Fruit fly (Drosophila melanogaster): Measurements from ENCODE around the gene CG34287.

The CG34287 gene

dm6 chr3R:5862032-5862641 is 9.0 kb downstream of the CG34287 start, which contains the start of gene CG2017:
Gene CG2017, minus strand, starts transcription at chr3R:5862405.
- TF ChIP-seq CG15710 (tag; optimal IDR thresholded peaks at IDR 0.05) = peak; percentile 10
- peak; percentile 10; the same call in 1 of the 2 replicates for TF ChIP-seq CG32121 (GFP tag; IDR thresholded peaks at IDR 0.05)
- TF ChIP-seq fd96Ca (GFP tag; IDR thresholded peaks at IDR 0.05) = no peak; the same call in 2 of the 3 replicates
- TF ChIP-seq CG14655 (GFP tag; optimal IDR thresholded peaks at IDR 0.05) = no peak
- TF ChIP-seq CG34367 (tag; optimal IDR thresholded peaks at IDR 0.05) = no peak
- TF ChIP-seq CG8301 (tag; optimal IDR thresholded peaks at IDR 0.05) = no peak
- no peak for TF ChIP-seq CG9948 (tag; optimal IDR thresholded peaks at IDR 0.05)
- TF ChIP-seq Snoo (tag; optimal IDR thresholded peaks at IDR 0.05) = no peak
- TF ChIP-seq Ets98B (GFP tag; IDR thresholded peaks at IDR 0.05) = no peak
- TF ChIP-seq CG17806 (tag; optimal IDR thresholded peaks at IDR 0.05) = no peak
- no peak for TF ChIP-seq rn (GFP tag; IDR thresholded peaks at IDR 0.05)
- TF ChIP-seq Pif1B (GFP tag; optimal IDR thresholded peaks at IDR 0.05) = no peak
- TF ChIP-seq CG10348 (GFP tag; IDR thresholded peaks at IDR 0.05) = no peak
- peak; percentile 60; the same call in 2 of the 3 replicates for TF ChIP-seq CG4496 (GFP tag; IDR thresholded peaks at IDR 0.05)
- no peak for TF ChIP-seq CG12605 (GFP tag; IDR thresholded peaks at IDR 0.05)
- peak; percentile 89 for TF ChIP-seq EcR (GFP tag; optimal IDR thresholded peaks at IDR 0.05)
- peak; percentile 31 for TF ChIP-seq D1 (tag; optimal IDR thresholded peaks at IDR 0.05)
- no peak for TF ChIP-seq gl (tag; optimal IDR thresholded peaks at IDR 0.05)
- TF ChIP-seq CG13204 (GFP tag; optimal IDR thresholded peaks at IDR 0.05) = no peak
- TF ChIP-seq Pif1A (GFP tag; optimal IDR thresholded peaks at IDR 0.05) = no peak
- no peak for TF ChIP-seq CG8159 (tag; optimal IDR thresholded peaks at IDR 0.05)

dm6 chr3R:5871393-5871792 is 18.3 kb downstream of the CG34287 start:
- TF ChIP-seq CG8159 (tag; optimal IDR thresholded peaks at IDR 0.05) = peak; percentile 33
- TF ChIP-seq CG4496 (GFP tag; IDR thresholded peaks at IDR 0.05) = no peak
- TF ChIP-seq rn (GFP tag; IDR thresholded peaks at IDR 0.05) = no peak
- TF ChIP-seq CG14655 (GFP tag; optimal IDR thresholded peaks at IDR 0.05) = peak; percentile 27

- no peak for TF ChIP-seq CG13204 (GFP tag; optimal IDR thresholded peaks at IDR 0.05)
- no peak for TF ChIP-seq CG34367 (tag; optimal IDR thresholded peaks at IDR 0.05)
- no peak for TF ChIP-seq CG4496 (GFP tag; IDR thresholded peaks at IDR 0.05)
- TF ChIP-seq EcR (GFP tag; optimal IDR thresholded peaks at IDR 0.05) = no peak
- TF ChIP-seq Pif1A (GFP tag; optimal IDR thresholded peaks at IDR 0.05) = no peak
- no peak for TF ChIP-seq Pif1B (GFP tag; optimal IDR thresholded peaks at IDR 0.05)
- no peak for TF ChIP-seq Ets98B (GFP tag; IDR thresholded peaks at IDR 0.05)
- no peak for TF ChIP-seq Snoo (tag; optimal IDR thresholded peaks at IDR 0.05)
- TF ChIP-seq CG15710 (tag; optimal IDR thresholded peaks at IDR 0.05) = no peak
- TF ChIP-seq CG8159 (tag; optimal IDR thresholded peaks at IDR 0.05) = no peak
- no peak for TF ChIP-seq D1 (tag; optimal IDR thresholded peaks at IDR 0.05)
Measured at dm6 chr3R:5877367-5877766, 24.2 kb downstream of the CG34287 start.

dm6 chr3R:5881308-5881707 is 28.2 kb downstream of the CG34287 start:
- TF ChIP-seq EcR (GFP tag; optimal IDR thresholded peaks at IDR 0.05) (no peak), fd96Ca (GFP tag; IDR thresholded peaks at IDR 0.05) (no peak), CG8301 (tag; optimal IDR thresholded peaks at IDR 0.05) (no peak), CG4496 (GFP tag; IDR thresholded peaks at IDR 0.05) (no peak), Ets98B (GFP tag; IDR thresholded peaks at IDR 0.05) (no peak), gl (tag; optimal IDR thresholded peaks at IDR 0.05) (no peak), CG32121 (GFP tag; IDR thresholded peaks at IDR 0.05) (no peak), Pif1A (GFP tag; optimal IDR thresholded peaks at IDR 0.05) (no peak), Pif1B (GFP tag; optimal IDR thresholded peaks at IDR 0.05) (no peak)

Measured in whole organism, pupa.